Worm (Caenorhabditis elegans): ENCODE data around the gene F25E5.2.

- TF ChIP-seq nhr-23 (tag; optimal IDR thresholded peaks at IDR 0.05): no peak
- TF ChIP-seq lin-13 (GFP tag; optimal IDR thresholded peaks at IDR 0.05): no peak
- TF ChIP-seq ZK546.5 (tag; optimal IDR thresholded peaks at IDR 0.05): no peak
- no peak for TF ChIP-seq mdl-1 (tag; optimal IDR thresholded peaks at IDR 0.05)
- TF ChIP-seq nhr-77 (tag; optimal IDR thresholded peaks at IDR 0.05): no peak
- TF ChIP-seq unc-62 (GFP tag; optimal IDR thresholded peaks at IDR 0.05): no peak
- no peak for TF ChIP-seq fos-1 (tag; optimal IDR thresholded peaks at IDR 0.05)
Observed at ce11 chrV:7413107-7413774, 41.9 kb upstream of the F25E5.2 start, which contains the start of gene F18E3.11.

Data from whole organism, L2 larva.